Worm (Caenorhabditis elegans) whole organism, L1 larva: ENCODE measurements around the gene F58F9.3.
"Not testable (repeated sequence)": the region's sequence is repeated elsewhere in the genome, so short reads cannot be mapped to it uniquely, and the experiment has no call there.

Experiments used
- F16B12.6 ChIP-seq: fragments of 150-350 bp; optimal IDR thresholded peaks from 2 replicates; lab custom pipeline; 2014; ENCODE audit warnings: missing biosample characterization, missing genetic modification characterization
- Y116A8C.19 ChIP-seq: sonication (generic microtip); optimal IDR thresholded peaks from 2 replicates; lab custom pipeline; 2016; ENCODE audit warnings: missing compliant biosample characterization, missing genetic modification characterization, borderline replicate concordance
- aha-1 ChIP-seq: fragments of 150-350 bp; optimal IDR thresholded peaks from 2 replicates; lab custom pipeline; 2014; ENCODE audit warnings: missing biosample characterization, missing genetic modification characterization
- alr-1 ChIP-seq: fragments of 200-800 bp; sonication (Bioruptor generic); optimal IDR thresholded peaks from 2 replicates; lab custom pipeline; 2018; ENCODE audit warnings: borderline replicate concordance, mild to moderate bottlenecking, missing genetic modification characterization, missing compliant biosample characterization
- blmp-1 ChIP-seq: fragments of 150-350 bp; optimal IDR thresholded peaks from 2 replicates; lab custom pipeline; 2014; ENCODE audit warnings: missing biosample characterization, missing genetic modification characterization
- ceh-63 ChIP-seq: fragments of 200-800 bp; sonication (Bioruptor generic); optimal IDR thresholded peaks from 2 replicates; lab custom pipeline; 2018; ENCODE audit warnings: mild to moderate bottlenecking, missing genetic modification characterization, missing compliant biosample characterization
- ceh-82 ChIP-seq, 3 experiments: fragments of 150-350 bp in 1 of 3; sonication (generic microtip) in 2 of 3; optimal IDR thresholded peaks; 2 replicates each; lab custom pipeline; 2014 to 2017; ENCODE audit warnings: missing biosample characterization in 3 of 3, missing genetic modification characterization in 3 of 3
- dsc-1 ChIP-seq: sonication (generic microtip); optimal IDR thresholded peaks from 2 replicates; lab custom pipeline; 2016; ENCODE audit warnings: mild to moderate bottlenecking, missing genetic modification characterization, missing compliant biosample characterization
- efl-1 ChIP-seq, 4 experiments: fragments of 150-350 bp; optimal IDR thresholded peaks in 3 of 4; peaks in 1 of 4; 1 replicate in 1 of 4; 2 replicates in 3 of 4; lab custom pipeline; 2014; ENCODE audit warnings: missing biosample characterization in 2 of 4, missing genetic modification characterization in 2 of 4, missing genetic modification reagents in 2 of 4
- efl-3 ChIP-seq: fragments of 200-800 bp; sonication (Bioruptor generic); optimal IDR thresholded peaks from 2 replicates; lab custom pipeline; 2018; ENCODE audit warnings: mild to moderate bottlenecking, missing genetic modification characterization, missing compliant biosample characterization
- egl-13 ChIP-seq: sonication (generic microtip); optimal IDR thresholded peaks from 2 replicates; lab custom pipeline; 2016; ENCODE audit warnings: missing genotype, missing genetic modification reagents, missing genetic modification characterization, missing compliant biosample characterization
- elt-2 ChIP-seq: sonication (generic microtip); optimal IDR thresholded peaks from 2 replicates; lab custom pipeline; 2016; ENCODE audit warnings: missing genetic modification characterization, mild to moderate bottlenecking, inconsistent platforms, missing compliant biosample characterization, missing genetic modification reagents
- ets-5 ChIP-seq: fragments of 200-800 bp; sonication (Bioruptor generic); IDR thresholded peaks from 2 replicates; pipeline ENCODE4 v1.3.6; 2022; ENCODE audit warnings: missing genetic modification characterization, missing compliant biosample characterization
- fkh-10 ChIP-seq: sonication (generic microtip); optimal IDR thresholded peaks from 2 replicates; lab custom pipeline; 2017; ENCODE audit warnings: missing biosample characterization, missing genetic modification reagents, missing genetic modification characterization
- fkh-4 ChIP-seq: sonication (generic microtip); optimal IDR thresholded peaks from 2 replicates; lab custom pipeline; 2016; ENCODE audit warnings: missing compliant biosample characterization, missing genetic modification characterization, borderline replicate concordance
- fos-1 ChIP-seq: fragments of 150-350 bp; optimal IDR thresholded peaks from 2 replicates; lab custom pipeline; 2014; ENCODE audit warnings: missing biosample characterization, missing genetic modification characterization
- hlh-4 ChIP-seq: sonication (generic microtip); optimal IDR thresholded peaks from 2 replicates; lab custom pipeline; 2016; ENCODE audit warnings: mild to moderate bottlenecking, missing genetic modification characterization, missing compliant biosample characterization
- isw-1 ChIP-seq: fragments of 200-800 bp; sonication (Bioruptor generic); IDR thresholded peaks from 2 replicates; pipeline ENCODE4 v1.3.6; 2022; ENCODE audit warnings: missing genetic modification characterization, missing compliant biosample characterization
- jun-1 ChIP-seq: fragments of 150-350 bp; optimal IDR thresholded peaks from 2 replicates; lab custom pipeline; 2014; ENCODE audit warnings: missing biosample characterization, missing genetic modification reagents, missing genetic modification characterization
- lin-14 ChIP-seq: fragments of 200-800 bp; sonication (Bioruptor generic); optimal IDR thresholded peaks from 2 replicates; lab custom pipeline; 2018; ENCODE audit warnings: mild to moderate bottlenecking, missing genetic modification characterization, moderate library complexity, missing compliant biosample characterization
- lin-15B ChIP-seq: fragments of 150-350 bp; sonication (generic microtip); optimal IDR thresholded peaks from 3 replicates; lab custom pipeline; 2014; ENCODE audit warnings: missing biosample characterization, missing genetic modification characterization
- lin-39 ChIP-seq: fragments of 150-350 bp; optimal IDR thresholded peaks from 2 replicates; lab custom pipeline; 2014; ENCODE audit warnings: missing biosample characterization, missing genetic modification reagents, missing genetic modification characterization
- lsy-2 ChIP-seq, 2 experiments: fragments of 150-350 bp; optimal IDR thresholded peaks; 2 replicates each; lab custom pipeline; 2014; ENCODE audit warnings: missing biosample characterization in 2 of 2, missing genetic modification characterization in 2 of 2
- mab-9 ChIP-seq: fragments of 200-800 bp; sonication (Bioruptor generic); IDR thresholded peaks from 2 replicates; pipeline ENCODE4 v1.3.6; 2022; ENCODE audit warnings: missing genetic modification reagents, missing genetic modification characterization, missing compliant biosample characterization
- mdl-1 ChIP-seq, 2 experiments: fragments of 150-350 bp; optimal IDR thresholded peaks; 2 replicates each; lab custom pipeline; 2014 to 2017; ENCODE audit warnings: missing biosample characterization in 2 of 2, missing genetic modification characterization in 2 of 2, inconsistent platforms in 1 of 2
- mep-1 ChIP-seq: fragments of 150-350 bp; optimal IDR thresholded peaks from 2 replicates; lab custom pipeline; 2014; ENCODE audit warnings: missing biosample characterization, missing genetic modification characterization
- nhr-11 ChIP-seq: fragments of 150-350 bp; optimal IDR thresholded peaks from 2 replicates; lab custom pipeline; 2014; ENCODE audit warnings: missing biosample characterization, missing genetic modification characterization
- nhr-19 ChIP-seq: fragments of 200-800 bp; sonication (Bioruptor generic); conservative IDR thresholded peaks from 2 replicates; pipeline ENCODE4 v1.3.6; 2022; ENCODE audit warnings: missing genetic modification characterization, missing compliant biosample characterization
- nhr-47 ChIP-seq: sonication (generic microtip); optimal IDR thresholded peaks from 2 replicates; lab custom pipeline; 2016; ENCODE audit warnings: mild to moderate bottlenecking, missing genetic modification characterization, moderate library complexity, missing compliant biosample characterization
- nhr-77 ChIP-seq: fragments of 150-350 bp; optimal IDR thresholded peaks from 2 replicates; lab custom pipeline; 2014; ENCODE audit warnings: missing biosample characterization, missing genetic modification characterization
- nhr-84 ChIP-seq: sonication (generic microtip); optimal IDR thresholded peaks from 2 replicates; lab custom pipeline; 2017; ENCODE audit warnings: missing biosample characterization, missing genetic modification characterization
- nhr-85 ChIP-seq: sonication (generic microtip); peaks from one replicate; lab custom pipeline; 2016; ENCODE audit warnings: missing genetic modification characterization, inconsistent platforms, missing compliant biosample characterization
- nhr-90 ChIP-seq: sonication (generic microtip); optimal IDR thresholded peaks from 2 replicates; lab custom pipeline; 2016; ENCODE audit warnings: mild to moderate bottlenecking, missing genetic modification characterization, missing compliant biosample characterization; ENCODE audit not compliant: poor library complexity
- sox-4 ChIP-seq: sonication (generic microtip); optimal IDR thresholded peaks from 2 replicates; lab custom pipeline; 2016; ENCODE audit warnings: missing genetic modification characterization, missing compliant biosample characterization
- swsn-7 ChIP-seq: sonication (generic microtip); optimal IDR thresholded peaks from 2 replicates; lab custom pipeline; 2016; ENCODE audit warnings: missing genetic modification characterization, missing compliant biosample characterization
- unc-30 ChIP-seq: sonication (generic microtip); optimal IDR thresholded peaks from 2 replicates; lab custom pipeline; 2017; ENCODE audit warnings: missing biosample characterization, missing genetic modification characterization
- vab-15 ChIP-seq: sonication (generic microtip); optimal IDR thresholded peaks from 2 replicates; lab custom pipeline; 2017; ENCODE audit warnings: missing genotype, mild to moderate bottlenecking, missing genetic modification characterization, missing compliant biosample characterization

Gene F58F9.3

ce11 chrIV:6249591-6249990 is 16.6 kb downstream of the F58F9.3 start, which contains the start of gene F58F9.1:
Gene F58F9.1 (plus strand): TSS chrIV:6249841.
- TF ChIP-seq swsn-7 (tag; lab: Kevin White, UChicago): peak; percentile 4
- no peak for TF ChIP-seq efl-1 (optimal IDR thresholded peaks at IDR 0.05; lab: Kevin White, UChicago)
- no peak for TF ChIP-seq efl-1 (GFP tag; optimal IDR thresholded peaks at IDR 0.05 in 1 of 2; lab: Kevin White, UChicago)
- TF ChIP-seq lin-14: peak; percentile 64
- peak; percentile 37 for TF ChIP-seq dsc-1
- TF ChIP-seq nhr-84: no peak
- peak; percentile 29 for TF ChIP-seq nhr-47
- no peak for TF ChIP-seq hlh-4 (tag; lab: Kevin White, UChicago)
- no peak for TF ChIP-seq lin-15B (tag; lab: Kevin White, UChicago)
- TF ChIP-seq alr-1 (tag; lab: Kevin White, UChicago): no peak
- peak; percentile 9 for TF ChIP-seq egl-13 (tag; lab: Kevin White, UChicago)

DNA sequence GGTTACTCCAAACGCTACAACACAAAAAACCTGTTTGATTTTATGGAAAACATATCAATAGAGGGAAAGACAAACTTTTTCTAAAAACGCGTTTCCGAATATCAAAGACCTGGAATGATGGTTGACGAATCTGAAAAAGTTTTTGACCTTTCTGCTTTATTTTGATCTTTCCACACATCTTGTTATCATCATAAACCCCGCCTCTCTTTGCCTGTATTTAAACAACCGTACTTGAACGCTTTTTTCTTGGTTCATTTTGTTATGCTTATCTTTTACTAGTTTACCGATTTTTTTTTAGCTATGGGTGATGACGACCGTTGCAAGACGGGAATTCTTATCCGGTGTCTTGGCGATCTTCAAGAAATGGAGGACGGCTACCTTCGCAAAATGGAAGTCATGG is 20.0 kb downstream of the F58F9.3 start, which contains the start of gene T13A10.2:
Gene T13A10.2, plus strand, starts transcription at position 301 of the 400 bp plus-strand sequence.
- TF ChIP-seq ceh-63 (GFP tag; lab: Kevin White, UChicago); sox-4; ets-5 (GFP tag; lab: Robert Waterston, UW): not testable (repeated sequence)

ce11 chrIV:6254635-6255034 is 21.6 kb downstream of the F58F9.3 start, which contains the start of gene T13A10.64:
Gene T13A10.64 (plus strand): TSS chrIV:6254935.
- TF ChIP-seq lsy-2 (tag; optimal IDR thresholded peaks at IDR 0.05; lab: Kevin White, UChicago): no peak
- TF ChIP-seq swsn-7 (tag; lab: Kevin White, UChicago): no peak
- no peak for TF ChIP-seq efl-3 (GFP tag; lab: Kevin White, UChicago)
- no peak for TF ChIP-seq fkh-4 (tag; lab: Kevin White, UChicago)
- TF ChIP-seq lin-39 (tag; lab: Kevin White, UChicago): no peak
- no peak for TF ChIP-seq nhr-11 (tag; lab: Kevin White, UChicago)
- no peak for TF ChIP-seq Y116A8C.19 (tag; lab: Kevin White, UChicago)
- TF ChIP-seq lin-14: no peak
- TF ChIP-seq fos-1 (tag; lab: Kevin White, UChicago): no peak
- no peak for TF ChIP-seq mab-9 (GFP tag; lab: Robert Waterston, UW)
- no peak for TF ChIP-seq jun-1
- TF ChIP-seq unc-30 (tag; lab: Kevin White, UChicago): no peak
- TF ChIP-seq lin-15B (tag; lab: Kevin White, UChicago): no peak
- TF ChIP-seq nhr-19 (GFP tag; lab: Robert Waterston, UW): no peak
- no peak for TF ChIP-seq vab-15
- TF ChIP-seq dsc-1: no peak
- TF ChIP-seq mdl-1 (tag; optimal IDR thresholded peaks at IDR 0.05; lab: Kevin White, UChicago): no peak
- no peak for TF ChIP-seq F16B12.6 (tag; lab: Kevin White, UChicago)

DNA sequence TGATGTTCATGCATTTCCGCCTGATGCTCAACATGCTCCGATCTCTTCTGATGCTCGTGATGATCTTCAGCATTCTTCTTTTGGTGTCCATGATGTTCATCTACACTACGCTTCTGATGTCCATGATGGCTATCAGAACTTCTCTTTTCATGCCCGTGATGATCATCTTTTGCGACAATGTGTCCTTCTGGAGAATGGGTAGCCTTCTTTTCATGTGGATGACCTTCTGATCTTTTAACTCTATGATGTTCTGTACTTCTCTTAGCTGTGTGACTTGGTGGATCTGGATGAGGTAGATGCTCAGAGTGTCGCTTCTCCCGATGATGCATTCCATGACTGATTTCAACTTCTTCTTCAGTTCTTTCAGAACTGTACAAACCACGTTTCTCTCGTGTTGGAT is 25.9 kb downstream of the F58F9.3 start:
- TF ChIP-seq fkh-10 (no peak), nhr-85 (tag; lab: Kevin White, UChicago) (no peak), mep-1 (tag; lab: Kevin White, UChicago) (no peak), nhr-77 (tag; lab: Kevin White, UChicago) (no peak), vab-15 (no peak), nhr-84 (no peak), ceh-82 (tag; optimal IDR thresholded peaks at IDR 0.05; lab: Kevin White, UChicago) (no peak), aha-1 (tag; lab: Kevin White, UChicago) (no peak), nhr-90 (no peak), blmp-1 (tag; lab: Kevin White, UChicago) (no peak), isw-1 (GFP tag; lab: Robert Waterston, UW) (no peak), elt-2 (no peak), unc-30 (tag; lab: Kevin White, UChicago) (no peak)
